Fruit fly (Drosophila melanogaster) whole organism, prepupa: ENCODE results near the gene Cyp18a1.

Experiments
- Blimp-1 ChIP-seq: fragments of 200-800 bp; sonication (Bioruptor generic); optimal IDR thresholded peaks from 3 replicates; lab custom pipeline; 2017; ENCODE audit warnings: missing biosample characterization, missing genetic modification characterization, mild to moderate bottlenecking, moderate library complexity, missing genetic modification reagents
- CG10631 ChIP-seq: fragments of 200-800 bp; sonication (Bioruptor generic); optimal IDR thresholded peaks from 2 replicates; lab custom pipeline; 2016; ENCODE audit warnings: missing biosample characterization, missing genetic modification characterization
- CG11762 ChIP-seq: fragments of 200-800 bp; sonication (Bioruptor generic); optimal IDR thresholded peaks from 3 replicates; lab custom pipeline; 2016; ENCODE audit warnings: missing biosample characterization, missing genetic modification characterization; ENCODE audit not compliant: insufficient read depth
- CG16779 ChIP-seq: fragments of 200-800 bp; sonication (Bioruptor generic); optimal IDR thresholded peaks from 3 replicates; lab custom pipeline; 2017; ENCODE audit warnings: missing biosample characterization, mild to moderate bottlenecking, missing genetic modification characterization
- CG3032 ChIP-seq: fragments of 200-800 bp; optimal IDR thresholded peaks from 2 replicates; lab custom pipeline; 2019; ENCODE audit warnings: missing biosample characterization, mild to moderate bottlenecking, missing genetic modification characterization, moderate library complexity
- CG31627 ChIP-seq: fragments of 200-800 bp; sonication (Bioruptor generic); optimal IDR thresholded peaks from 3 replicates; lab custom pipeline; 2016; ENCODE audit warnings: missing biosample characterization, missing genetic modification characterization
- CG3919 ChIP-seq: fragments of 200-800 bp; sonication (Bioruptor generic); optimal IDR thresholded peaks from 3 replicates; lab custom pipeline; 2016; ENCODE audit warnings: missing biosample characterization, missing genetic modification characterization
- CG4318 ChIP-seq: fragments of 200-800 bp; sonication (Bioruptor generic); optimal IDR thresholded peaks from 3 replicates; lab custom pipeline; 2017; ENCODE audit warnings: missing biosample characterization, mild to moderate bottlenecking, missing genetic modification characterization
- CG6276 ChIP-seq: fragments of 200-800 bp; sonication (Bioruptor generic); optimal IDR thresholded peaks from 2 replicates; lab custom pipeline; 2017; ENCODE audit warnings: missing biosample characterization, mild to moderate bottlenecking, missing genetic modification characterization
- CG6792 ChIP-seq: fragments of 200-800 bp; sonication (Bioruptor generic); optimal IDR thresholded peaks from 3 replicates; lab custom pipeline; 2016; ENCODE audit warnings: missing biosample characterization, missing genetic modification characterization
- CG7368 ChIP-seq: fragments of 200-800 bp; sonication (Bioruptor generic); optimal IDR thresholded peaks from 3 replicates; lab custom pipeline; 2016; ENCODE audit warnings: missing biosample characterization, missing genetic modification characterization
- CG8119 ChIP-seq: fragments of 200-800 bp; sonication (Bioruptor generic); IDR thresholded peaks from 3 replicates; pipeline ENCODE4 v1.3.6; 2022; ENCODE audit warnings: missing biosample characterization, missing genetic modification characterization
- Eip75B ChIP-seq: fragments of 200-800 bp; sonication (Bioruptor generic); optimal IDR thresholded peaks from 3 replicates; lab custom pipeline; 2016; ENCODE audit warnings: missing biosample characterization, missing genetic modification characterization
- Eip78C ChIP-seq: fragments of 200-800 bp; sonication (Bioruptor generic); peaks from one replicate; lab custom pipeline; 2016; ENCODE audit warnings: missing biosample characterization, missing genetic modification characterization
- Eip93F ChIP-seq: fragments of 200-800 bp; sonication (Bioruptor generic); optimal IDR thresholded peaks from 2 replicates; lab custom pipeline; 2016; ENCODE audit warnings: missing biosample characterization, mild to moderate bottlenecking, missing genetic modification characterization
- Ets21C ChIP-seq: fragments of 200-800 bp; sonication (Bioruptor generic); optimal IDR thresholded peaks from 3 replicates; lab custom pipeline; 2016; ENCODE audit warnings: missing biosample characterization, missing genetic modification characterization
- Ets96B ChIP-seq: fragments of 200-800 bp; optimal IDR thresholded peaks from 2 replicates; lab custom pipeline; 2019; ENCODE audit warnings: missing biosample characterization, mild to moderate bottlenecking, missing genetic modification characterization, moderate library complexity
- Gug ChIP-seq: fragments of 200-800 bp; sonication (Bioruptor generic); IDR thresholded peaks from 2 replicates; pipeline ENCODE4 v1.3.6; 2022; ENCODE audit warnings: missing biosample characterization, missing genetic modification characterization
- Hr38 ChIP-seq: sonication (Bioruptor generic); optimal IDR thresholded peaks from 2 replicates; lab custom pipeline; 2016; ENCODE audit warnings: missing biosample characterization, missing genetic modification characterization
- Hr39 ChIP-seq: fragments of 200-800 bp; sonication (Bioruptor generic); optimal IDR thresholded peaks from 2 replicates; lab custom pipeline; 2016; ENCODE audit warnings: missing biosample characterization, missing genetic modification characterization
- Lpt ChIP-seq: fragments of 200-800 bp; sonication (Bioruptor generic); optimal IDR thresholded peaks from 3 replicates; lab custom pipeline; 2016; ENCODE audit warnings: missing biosample characterization, missing genetic modification characterization
- OdsH ChIP-seq: fragments of 200-800 bp; sonication (Bioruptor generic); optimal IDR thresholded peaks from 3 replicates; lab custom pipeline; 2016; ENCODE audit warnings: missing biosample characterization, missing genetic modification characterization
- Sox14 ChIP-seq: fragments of 200-800 bp; sonication (Bioruptor generic); optimal IDR thresholded peaks from 3 replicates; lab custom pipeline; 2016; ENCODE audit warnings: missing biosample characterization, missing genetic modification characterization
- achi ChIP-seq: fragments of 200-800 bp; sonication (Bioruptor generic); optimal IDR thresholded peaks from 3 replicates; lab custom pipeline; 2016; ENCODE audit warnings: missing biosample characterization, missing genetic modification characterization
- acj6 ChIP-seq: fragments of 200-800 bp; sonication (Bioruptor generic); optimal IDR thresholded peaks from 3 replicates; lab custom pipeline; 2016; ENCODE audit warnings: missing biosample characterization, missing genetic modification characterization
- dac ChIP-seq: fragments of 200-800 bp; sonication (Bioruptor generic); optimal IDR thresholded peaks from 2 replicates; lab custom pipeline; 2017; ENCODE audit warnings: missing biosample characterization, mild to moderate bottlenecking, missing genetic modification characterization
- dsx ChIP-seq: fragments of 200-800 bp; optimal IDR thresholded peaks from 3 replicates; lab custom pipeline; 2019; ENCODE audit warnings: missing biosample characterization, mild to moderate bottlenecking, missing genetic modification characterization, moderate library complexity; ENCODE audit not compliant: poor library complexity, severe bottlenecking
- eg ChIP-seq: fragments of 200-800 bp; sonication (Bioruptor generic); IDR thresholded peaks from 3 replicates; pipeline ENCODE4 v1.3.6; 2022; ENCODE audit warnings: missing biosample characterization, missing genetic modification characterization
- fd59A ChIP-seq: fragments of 200-800 bp; sonication (Bioruptor generic); optimal IDR thresholded peaks from 2 replicates; lab custom pipeline; 2017; ENCODE audit warnings: missing biosample characterization, mild to moderate bottlenecking, missing genetic modification characterization, missing genetic modification reagents
- fkh ChIP-seq: fragments of 200-800 bp; sonication (Bioruptor generic); optimal IDR thresholded peaks from 3 replicates; lab custom pipeline; 2017; ENCODE audit warnings: missing biosample characterization, mild to moderate bottlenecking, missing genetic modification characterization, moderate library complexity
- net ChIP-seq: fragments of 200-800 bp; sonication (Bioruptor generic); optimal IDR thresholded peaks from 3 replicates; lab custom pipeline; 2016; ENCODE audit warnings: missing biosample characterization, missing genetic modification characterization
- pdm3 ChIP-seq: fragments of 200-800 bp; sonication (Bioruptor generic); optimal IDR thresholded peaks from 3 replicates; lab custom pipeline; 2016; ENCODE audit warnings: missing biosample characterization, missing genetic modification characterization
- spab ChIP-seq: fragments of 200-800 bp; sonication (Bioruptor generic); optimal IDR thresholded peaks from 2 replicates; lab custom pipeline; 2017; ENCODE audit warnings: missing biosample characterization, mild to moderate bottlenecking, missing genetic modification characterization, missing genetic modification reagents
- svp ChIP-seq: fragments of 200-800 bp; sonication (Bioruptor generic); peaks from one replicate; lab custom pipeline; 2016; ENCODE audit warnings: missing biosample characterization, missing genetic modification characterization
- vri ChIP-seq: fragments of 200-800 bp; sonication (Bioruptor generic); optimal IDR thresholded peaks from 3 replicates; lab custom pipeline; 2016; ENCODE audit warnings: missing biosample characterization, mild to moderate bottlenecking, missing genetic modification characterization

Gene Cyp18a1

DNA sequence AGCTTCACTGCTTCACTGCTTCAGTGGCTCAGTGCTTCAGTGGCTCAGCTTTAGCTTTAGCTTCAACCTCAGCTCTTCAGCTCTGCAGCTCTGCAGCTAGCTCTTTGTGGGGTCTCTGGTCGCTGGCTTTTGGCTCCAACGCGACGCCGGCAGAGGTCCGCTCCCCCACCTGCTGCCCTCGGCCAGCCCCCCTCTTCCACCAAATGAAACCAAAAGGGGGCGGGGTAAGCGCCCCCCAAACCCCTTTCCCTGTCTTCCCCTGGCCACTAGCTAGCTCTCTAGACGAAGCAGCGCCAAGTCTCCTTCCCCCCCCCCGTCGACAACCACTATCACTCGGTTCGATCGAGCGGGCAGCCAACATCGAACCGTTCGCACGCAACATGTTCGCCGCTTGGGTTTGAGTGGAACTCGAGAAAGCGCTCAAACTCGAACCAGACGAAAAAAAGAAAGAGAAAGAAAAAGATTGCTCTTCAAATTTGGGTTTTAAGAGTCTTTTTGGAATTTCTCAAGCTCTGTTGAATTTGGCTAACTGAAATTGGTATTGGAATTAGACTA is at the start of gene Cyp18a1:
Cyp18a1 (minus strand) TSS at position 95 of the 555 bp plus-strand sequence.
- TF ChIP-seq pdm3 (GFP tag; lab: Kevin White, UChicago) (no peak), Ets96B (no peak), Blimp-1 (no peak), CG8119 (GFP tag; lab: Robert Waterston, UW) (no peak)

DNA sequence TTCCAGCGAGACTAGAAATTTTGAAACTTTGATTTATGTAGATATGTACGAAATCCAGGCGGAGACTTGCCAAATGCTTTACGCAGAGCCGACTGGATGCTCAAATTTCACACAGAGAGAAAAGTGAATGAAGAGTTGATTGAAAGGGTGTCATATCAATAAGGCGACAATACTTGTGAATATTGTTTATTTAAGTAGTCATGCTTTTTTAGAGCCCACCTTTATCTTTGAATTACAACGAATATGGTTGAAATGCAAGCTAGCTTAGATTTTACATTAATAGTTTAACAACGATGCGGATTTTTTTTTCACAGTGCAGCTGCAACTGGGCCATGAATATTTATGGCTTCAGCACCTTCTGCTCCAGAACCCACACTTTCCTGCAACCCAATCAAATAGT is 47.0 kb upstream of the Cyp18a1 start, which contains the start of gene CG6873:
CG6873 (minus strand) TSS at position 101 of the 400 bp plus-strand sequence.
- TF ChIP-seq CG16779 (no peak), Lpt (GFP tag; lab: Kevin White, UChicago) (no peak), fkh (GFP tag; lab: Kevin White, UChicago) (no peak), Eip78C (GFP tag; lab: Kevin White, UChicago) (no peak), Eip75B (no peak), dac (GFP tag; lab: Kevin White, UChicago) (no peak), CG4318 (GFP tag; lab: Kevin White, UChicago) (no peak), CG3919 (GFP tag; lab: Kevin White, UChicago) (no peak)

DNA sequence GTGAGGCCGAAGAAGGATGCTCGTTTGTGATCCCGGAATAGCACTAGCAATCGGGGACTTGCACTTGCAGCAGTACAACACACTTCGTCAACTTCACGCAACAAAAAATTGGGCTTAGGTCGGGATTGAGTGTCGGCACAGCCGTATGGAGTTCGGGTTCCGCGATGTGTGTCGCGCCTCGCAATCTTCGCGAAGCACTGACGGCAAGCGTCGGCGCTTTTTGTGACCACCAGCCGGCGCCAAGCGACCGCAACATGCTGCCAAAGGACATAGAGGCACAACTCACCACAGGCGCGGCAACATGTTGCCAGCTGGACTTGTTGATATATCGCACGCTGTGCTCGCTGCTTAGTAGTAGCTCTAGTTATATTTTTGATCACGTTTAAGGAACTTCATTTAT is 33.4 kb upstream of the Cyp18a1 start, which contains the start of gene CCKLR-17D1:
CCKLR-17D1 (minus strand) TSS at position 303 of the 400 bp plus-strand sequence.
- TF ChIP-seq eg (GFP tag; lab: Robert Waterston, UW) (no peak), CG6276 (GFP tag; lab: Kevin White, UChicago) (no peak), achi (no peak), CG6792 (no peak), CG7368 (GFP tag; lab: Kevin White, UChicago) (no peak), spab (GFP tag; lab: Kevin White, UChicago) (no peak), CG16779 (no peak), Ets21C (GFP tag; lab: Kevin White, UChicago) (no peak), Eip78C (GFP tag; lab: Kevin White, UChicago) (no peak), svp (GFP tag; lab: Kevin White, UChicago) (no peak), vri (GFP tag; lab: Kevin White, UChicago) (no peak), net (GFP tag; lab: Kevin White, UChicago) (no peak), fd59A (no peak), Ets96B (no peak), CG10631 (GFP tag; lab: Kevin White, UChicago) (no peak)

DNA sequence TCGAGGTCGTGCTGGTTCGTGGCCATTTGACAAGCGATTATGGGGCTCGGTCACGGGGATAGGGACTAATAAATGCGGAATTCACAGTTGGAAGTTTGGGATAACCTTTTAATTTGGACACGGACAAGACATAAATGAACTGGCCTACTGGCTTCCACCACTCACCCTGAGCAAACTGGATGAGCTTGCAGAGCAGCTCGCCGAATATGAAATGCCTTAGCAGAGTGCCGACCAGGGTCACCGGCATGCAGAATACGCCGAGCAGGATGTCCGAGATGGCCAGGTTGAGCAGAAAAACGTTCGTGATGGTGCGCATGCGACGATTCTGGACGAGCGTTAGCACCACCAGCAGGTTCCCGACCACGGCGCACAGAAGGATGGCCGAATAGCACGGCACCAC is 32.7 kb upstream of the Cyp18a1 start, which contains the start of gene CG42302:
CG42302 (minus strand) TSS at position 101 of the 400 bp plus-strand sequence.
- TF ChIP-seq Eip75B (no peak), Eip93F (GFP tag; lab: Kevin White, UChicago) (no peak), Gug (GFP tag; lab: Robert Waterston, UW) (no peak), CG3032 (tag; lab: Kevin White, UChicago) (no peak), dsx (no peak), OdsH (no peak), Sox14 (GFP tag; lab: Kevin White, UChicago) (no peak)

DNA sequence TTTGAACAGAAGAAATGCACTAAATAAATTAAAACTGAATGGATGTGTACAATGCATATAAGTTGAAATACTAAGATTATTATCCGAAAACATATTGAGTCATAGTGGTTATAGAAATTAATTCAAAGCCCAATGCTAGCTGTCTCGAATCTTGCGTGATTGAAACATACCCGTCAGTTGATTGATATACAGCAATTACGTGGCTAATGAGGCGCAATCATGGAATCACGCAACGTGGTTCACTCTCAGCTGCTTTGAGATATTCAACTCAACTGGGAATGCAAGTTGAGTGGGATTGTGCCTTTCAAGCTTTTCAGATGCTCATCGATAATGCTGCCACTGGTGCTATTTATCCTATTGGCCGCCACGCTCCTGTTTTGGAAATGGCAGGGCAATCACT is 16.7 kb upstream of the Cyp18a1 start, which contains the start of gene Cyp308a1:
Cyp308a1 (plus strand) TSS at position 301 of the 400 bp plus-strand sequence.
- TF ChIP-seq spab (GFP tag; lab: Kevin White, UChicago) = no peak
- TF ChIP-seq Hr39 = no peak
- no peak for TF ChIP-seq CG11762
- TF ChIP-seq acj6 (GFP tag; lab: Kevin White, UChicago) = no peak
- TF ChIP-seq CG6276 (GFP tag; lab: Kevin White, UChicago) = no peak
- TF ChIP-seq Hr38 (GFP tag; lab: Kevin White, UChicago) = no peak
- no peak for TF ChIP-seq CG31627 (GFP tag; lab: Kevin White, UChicago)
